Fruit fly (Drosophila melanogaster): ENCODE results near the gene Ctr9.

Gene Ctr9

dm6 chr3L:1307005-1307632, at the start of gene Ctr9, which contains the start of gene Nt5a:
TSS of gene Ctr9 (plus strand) at chr3L:1307224.
TSS of gene Nt5a (minus strand) at chr3L:1307418.
- TF ChIP-seq CG8478 (optimal IDR thresholded peaks at IDR 0.05) (no peak), CTCF (optimal IDR thresholded peaks at IDR 0.05) (peak; percentile 31 to 47)

DNA sequence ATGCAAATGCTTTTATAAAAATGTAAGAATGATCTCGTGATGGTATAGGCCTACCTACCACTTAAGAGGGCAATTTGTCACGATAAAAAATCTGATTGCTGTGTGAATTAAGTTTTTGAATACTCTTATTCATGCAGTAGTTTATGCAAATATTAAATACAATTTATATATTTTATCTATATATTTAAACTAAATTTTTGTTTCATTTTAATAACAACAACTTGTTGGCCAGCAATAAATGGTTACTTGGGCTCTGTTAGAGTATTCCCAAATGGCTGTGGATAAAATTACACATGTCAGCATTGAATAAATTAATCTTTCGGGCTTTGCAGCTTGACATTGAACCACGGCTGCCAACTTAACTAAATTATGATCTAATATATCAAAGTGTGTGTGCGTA, 48.5 kb upstream of the Ctr9 start:
- TF ChIP-seq CG8478 (optimal IDR thresholded peaks at IDR 0.05) (no peak), CTCF (optimal IDR thresholded peaks at IDR 0.05) (no peak)

DNA sequence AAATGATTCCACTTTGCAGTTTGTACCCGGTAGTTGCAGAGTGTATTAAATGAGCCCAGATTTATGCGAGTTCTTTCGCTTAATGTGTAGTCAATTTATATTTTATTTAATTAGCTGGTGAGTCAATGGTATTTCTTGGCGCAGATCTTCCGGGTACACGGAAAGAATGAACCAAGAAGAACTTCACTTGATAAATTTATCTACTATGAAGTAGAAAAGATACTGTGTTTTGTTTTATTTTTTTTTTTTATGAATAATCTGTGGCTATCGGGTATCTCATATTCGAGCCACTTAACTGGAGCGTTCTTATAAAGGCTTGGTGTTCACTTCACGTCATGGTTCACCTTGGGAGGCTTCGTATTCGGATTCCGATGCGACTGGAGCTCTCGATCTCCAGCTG, 42.0 kb upstream of the Ctr9 start:
- TF ChIP-seq CG8478 (optimal IDR thresholded peaks at IDR 0.05) (no peak), CTCF (optimal IDR thresholded peaks at IDR 0.05) (no peak)

DNA sequence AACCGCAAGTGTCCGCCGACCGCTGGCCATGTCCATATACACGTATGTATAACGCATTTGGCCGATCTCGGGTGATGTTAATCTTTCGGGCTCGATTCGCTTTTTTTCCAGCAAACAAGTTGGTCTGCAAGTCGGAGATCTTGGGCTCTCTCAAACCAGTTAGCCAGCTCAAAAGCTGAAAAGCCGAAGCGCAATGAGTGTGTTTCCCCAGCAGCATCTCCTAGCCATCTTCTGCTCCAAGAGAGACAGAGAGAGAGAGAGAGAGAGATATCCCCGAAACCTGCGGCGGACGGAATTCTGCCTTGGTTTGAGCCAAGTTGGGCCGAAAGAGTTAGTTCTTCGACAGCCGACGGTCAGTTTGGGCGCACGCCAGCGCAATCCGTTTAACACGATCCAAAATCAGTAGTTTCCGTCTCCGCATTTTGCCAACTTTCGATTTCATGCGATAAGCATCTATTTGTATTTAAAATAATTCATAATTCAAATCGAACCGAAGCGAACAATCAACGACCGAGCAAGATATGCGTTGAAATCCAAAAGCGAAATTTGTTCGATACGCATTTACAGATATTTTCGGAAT, 41.5 kb upstream of the Ctr9 start:
- TF ChIP-seq CTCF (optimal IDR thresholded peaks at IDR 0.05) (no peak), CG8478 (optimal IDR thresholded peaks at IDR 0.05) (no peak)

- no peak for TF ChIP-seq CG8478 (optimal IDR thresholded peaks at IDR 0.05)
- TF ChIP-seq CTCF (optimal IDR thresholded peaks at IDR 0.05) = no peak
Observed at dm6 chr3L:1269013-1269412, 38.0 kb upstream of the Ctr9 start.

DNA sequence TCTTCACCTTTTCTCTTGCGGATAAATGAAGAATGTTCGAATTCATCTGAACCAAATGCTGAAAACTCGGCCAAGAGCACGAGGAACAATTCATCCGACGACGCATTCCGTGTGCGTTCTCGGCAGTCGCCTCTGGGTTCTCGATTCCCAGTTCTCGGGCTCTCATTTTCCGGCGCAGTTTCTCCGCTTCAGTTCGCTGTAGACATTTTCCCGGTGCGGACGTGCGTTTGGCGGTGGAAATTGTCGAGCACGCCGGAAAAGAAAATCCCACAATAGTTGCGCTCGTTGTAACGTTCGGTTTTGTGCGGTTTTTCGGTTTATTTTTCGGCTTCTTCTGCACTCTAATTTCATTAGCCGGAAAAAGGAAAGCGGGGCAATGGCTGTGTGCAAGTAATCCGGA, 31.3 kb upstream of the Ctr9 start, which contains the start of gene CG32333:
CG32333 (plus strand) TSS at position 190 of the 400 bp plus-strand sequence.
- no peak for TF ChIP-seq CTCF (optimal IDR thresholded peaks at IDR 0.05)
- no peak for TF ChIP-seq CG8478 (optimal IDR thresholded peaks at IDR 0.05)

DNA sequence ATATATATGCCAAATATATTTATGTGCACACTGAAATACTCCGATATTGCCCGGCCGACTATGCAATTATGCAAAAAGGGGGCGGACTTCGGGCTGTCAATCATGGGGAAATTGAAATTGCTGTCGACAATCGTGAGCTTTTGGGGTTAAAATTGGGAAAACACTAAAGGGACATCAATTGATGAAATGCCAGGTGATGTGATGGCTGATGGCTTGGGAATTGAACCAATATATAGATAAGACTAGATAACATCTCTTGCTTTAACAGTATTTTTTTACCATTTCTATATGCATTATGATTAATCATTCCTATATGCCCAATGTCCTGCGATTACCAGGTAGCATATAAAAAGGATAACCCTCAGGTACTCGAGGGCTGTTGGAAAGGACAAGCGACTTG, 29.1 kb upstream of the Ctr9 start:
- TF ChIP-seq CG8478 (optimal IDR thresholded peaks at IDR 0.05) = no peak
- no peak for TF ChIP-seq CTCF (optimal IDR thresholded peaks at IDR 0.05)

dm6 chr3L:1279685-1280084, 27.3 kb upstream of the Ctr9 start:
- TF ChIP-seq CG8478 (optimal IDR thresholded peaks at IDR 0.05) (no peak), CTCF (optimal IDR thresholded peaks at IDR 0.05) (no peak)

dm6 chr3L:1280890-1281622, 26.0 kb upstream of the Ctr9 start:
- TF ChIP-seq CG8478 (optimal IDR thresholded peaks at IDR 0.05) = no peak
- TF ChIP-seq CTCF (optimal IDR thresholded peaks at IDR 0.05) = no peak

DNA sequence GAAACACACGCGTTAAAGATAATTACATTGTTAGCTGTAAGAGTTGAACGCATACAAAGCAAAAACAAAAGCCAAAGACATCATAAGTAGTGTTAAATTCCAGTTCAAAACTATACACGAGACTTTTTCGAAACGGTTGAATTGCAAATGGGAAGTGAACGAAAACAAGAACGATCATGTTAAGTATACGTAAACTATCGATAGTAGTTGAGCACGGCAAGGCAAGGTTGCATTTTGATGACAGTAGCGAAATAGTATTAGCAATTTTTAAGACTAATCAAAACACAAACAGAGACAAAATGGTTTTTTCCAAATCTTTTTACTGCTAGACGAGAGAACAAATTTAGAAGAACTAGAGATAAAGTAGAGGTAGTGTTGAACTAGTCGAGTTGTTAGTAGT, 12.2 kb upstream of the Ctr9 start:
- no peak for TF ChIP-seq CTCF (optimal IDR thresholded peaks at IDR 0.05)
- no peak for TF ChIP-seq CG8478 (optimal IDR thresholded peaks at IDR 0.05)

dm6 chr3L:1295693-1296092, 11.3 kb upstream of the Ctr9 start, which contains the start of gene Rabex-5:
TSS of gene Rabex-5 (plus strand) at chr3L:1295913.
- TF ChIP-seq CTCF (optimal IDR thresholded peaks at IDR 0.05) = peak; percentile 12 to 38
- TF ChIP-seq CG8478 (optimal IDR thresholded peaks at IDR 0.05) = no peak

DNA sequence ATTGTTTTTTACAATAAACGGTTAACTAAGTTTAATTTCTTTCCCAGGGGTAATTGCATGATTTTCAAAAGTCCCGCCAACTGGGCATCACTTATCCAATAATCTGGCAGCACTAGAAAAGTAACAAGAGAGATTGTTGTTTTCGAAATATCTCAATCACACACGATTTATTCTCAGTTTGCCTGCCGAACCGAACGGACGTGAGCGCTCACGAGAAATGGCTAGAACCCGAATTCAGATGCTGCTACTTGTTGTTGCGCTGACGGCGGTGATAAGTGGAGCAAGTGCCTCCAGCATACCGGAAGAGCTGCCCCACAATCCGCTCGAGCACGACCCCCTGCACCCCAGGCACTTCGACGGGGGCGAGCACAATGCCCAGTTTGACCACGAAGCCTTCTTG, 8.5 kb upstream of the Ctr9 start, which contains the start of gene scf:
scf (plus strand) TSS at position 164 of the 400 bp plus-strand sequence.
- TF ChIP-seq CTCF (optimal IDR thresholded peaks at IDR 0.05) (no peak), CG8478 (optimal IDR thresholded peaks at IDR 0.05) (no peak)

DNA sequence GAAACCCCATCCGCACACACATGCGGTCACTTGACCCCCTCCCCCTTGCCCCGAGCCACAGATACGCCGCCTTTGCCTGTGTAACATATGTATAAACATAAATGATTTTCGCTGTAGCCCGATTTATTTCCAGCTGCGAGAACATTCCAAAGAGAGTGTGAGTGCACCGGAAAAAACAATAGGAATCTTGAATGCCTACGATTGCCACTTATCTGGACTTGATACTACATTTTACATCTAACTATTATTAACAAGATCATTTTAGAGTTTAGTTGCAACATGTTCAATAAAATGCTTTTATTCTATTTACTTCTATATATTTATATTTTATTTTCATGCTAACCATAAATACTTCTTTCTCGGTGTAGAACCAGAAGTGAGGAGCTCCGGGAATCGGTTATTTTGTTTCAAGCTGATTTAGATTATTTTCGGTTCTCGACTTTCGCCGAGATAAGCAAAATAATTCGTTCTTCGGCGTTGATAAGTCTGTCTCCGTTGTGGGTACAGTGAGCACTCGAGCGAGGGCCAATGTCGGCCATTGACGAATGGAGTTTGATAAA, 6.9 kb upstream of the Ctr9 start:
- TF ChIP-seq CTCF (optimal IDR thresholded peaks at IDR 0.05) (no peak), CG8478 (optimal IDR thresholded peaks at IDR 0.05) (no peak)

DNA sequence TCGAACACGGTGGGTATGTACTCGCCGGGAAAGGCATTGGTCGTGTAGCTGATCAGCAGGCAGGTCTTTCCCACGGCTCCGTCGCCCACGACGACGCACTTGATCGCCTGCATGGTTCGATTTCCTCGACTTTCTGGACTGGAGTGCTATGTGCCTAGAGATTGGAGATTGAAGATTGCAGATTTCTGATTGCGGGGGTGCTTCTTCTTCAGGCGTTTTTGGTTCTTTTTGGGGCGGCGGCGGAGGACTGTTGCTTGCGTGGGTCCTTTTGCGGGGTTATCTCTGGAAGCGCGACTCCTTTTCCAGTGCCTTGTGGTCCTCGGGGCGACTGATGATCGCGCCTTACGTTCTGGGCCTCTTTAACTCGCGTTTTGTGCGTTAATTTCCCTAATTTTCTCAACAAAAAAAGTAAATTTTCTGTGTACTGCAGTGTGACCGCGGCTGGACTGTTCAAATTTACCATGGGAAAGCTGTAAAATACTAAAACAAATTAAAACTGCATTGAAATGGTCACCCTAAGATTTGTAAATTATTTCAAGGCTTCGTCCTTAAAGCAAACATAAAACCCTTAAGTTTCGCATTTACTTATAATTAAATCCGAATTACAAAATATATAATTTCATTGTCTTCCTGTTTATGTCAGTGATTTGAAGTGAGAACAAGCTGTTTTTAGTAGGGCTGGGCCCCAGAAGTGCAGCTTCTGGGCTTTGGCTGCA, 4.6 kb upstream of the Ctr9 start, which contains the start of the genes Rac1 and Acat2:
Rac1 (minus strand) TSS at position 450 of the 716 bp plus-strand sequence.
Acat2 (plus strand) TSS at position 711 of the 716 bp plus-strand sequence.
- TF ChIP-seq CG8478 (optimal IDR thresholded peaks at IDR 0.05) = no peak
- TF ChIP-seq CTCF (optimal IDR thresholded peaks at IDR 0.05) = no peak

DNA sequence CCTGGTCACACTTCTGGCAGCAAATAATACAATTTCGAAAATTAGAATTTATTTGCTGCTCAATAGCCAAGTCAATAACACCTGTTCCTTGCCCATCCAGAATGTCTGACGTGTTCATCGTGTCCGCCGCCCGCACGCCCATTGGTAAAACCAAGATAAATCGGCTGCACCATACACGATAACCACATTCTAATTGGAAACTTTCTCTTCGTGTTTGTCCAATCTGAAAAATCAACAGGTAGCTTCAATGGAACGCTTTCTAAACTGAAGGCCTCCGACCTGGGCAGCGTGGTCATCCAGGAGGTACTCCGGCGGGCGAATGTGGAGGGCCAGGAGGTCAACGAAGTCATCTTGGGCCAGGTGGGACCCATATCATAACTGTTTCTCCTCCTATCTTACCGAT, 4.1 kb upstream of the Ctr9 start:
- TF ChIP-seq CG8478 (optimal IDR thresholded peaks at IDR 0.05) (no peak), CTCF (optimal IDR thresholded peaks at IDR 0.05) (no peak)
